Fruit fly (Drosophila melanogaster): Measurements from ENCODE around the gene CG33252.

CG33252 gene

dm6 chrX:16942735-16943514 lies 45.9 kb upstream of the CG33252 start, which contains the start of the genes CG13001 and RhoGAP15B (continued):
- TF ChIP-seq Pdp1 (GFP tag; optimal IDR thresholded peaks at IDR 0.05) (peak in 1 of 2 experiments; percentile 36), CG6854 (GFP tag; optimal IDR thresholded peaks at IDR 0.05) (no peak), CG14441 (GFP tag; IDR thresholded peaks at IDR 0.05) (peak; percentile 15; the same call in 1 of the 2 replicates), HLHmδ (GFP tag; optimal IDR thresholded peaks at IDR 0.05) (peak; percentile 21), CG12071 (GFP tag; optimal IDR thresholded peaks at IDR 0.05) (no peak), sug (tag; optimal IDR thresholded peaks at IDR 0.05) (no peak), pros (GFP tag; optimal IDR thresholded peaks at IDR 0.05) (no peak), aop (GFP tag; IDR thresholded peaks at IDR 0.05) (no peak), CG34376 (GFP tag; optimal IDR thresholded peaks at IDR 0.05) (no peak), Fer3 (tag; optimal IDR thresholded peaks at IDR 0.05) (no peak), gcm2 (GFP tag; optimal IDR thresholded peaks at IDR 0.05) (no peak), MESR4 (GFP tag; optimal IDR thresholded peaks at IDR 0.05) (peak; percentile 88), scrt (GFP tag; optimal IDR thresholded peaks at IDR 0.05) (no peak), CG4707 (GFP tag; optimal IDR thresholded peaks at IDR 0.05) (no peak), hb (GFP tag; IDR thresholded peaks at IDR 0.05; ENCODE audit: partially characterized antibody) (peak; percentile 61; the same call in 1 of the 3 replicates), H15 (GFP tag; IDR thresholded peaks at IDR 0.05) (no peak), CG31365 (tag; optimal IDR thresholded peaks at IDR 0.05) (no peak), CG7963 (GFP tag; IDR thresholded peaks at IDR 0.05; ENCODE audit: partially characterized antibody) (peak; percentile 61), sqz (GFP tag; optimal IDR thresholded peaks at IDR 0.05) (peak; percentile 48), CG34422 (GFP tag; IDR thresholded peaks at IDR 0.05) (peak; percentile 33; the same call in 1 of the 3 replicates), mld (GFP tag; IDR thresholded peaks at IDR 0.05; ENCODE audit: partially characterized antibody) (peak; percentile 43; the same call in 2 of the 3 replicates), Side (GFP tag; optimal IDR thresholded peaks at IDR 0.05) (no peak), cato (GFP tag; optimal IDR thresholded peaks at IDR 0.05; ENCODE audit: borderline replicate concordance) (no peak), CG32767 (GFP tag; IDR thresholded peaks at IDR 0.05) (peak; percentile 28; the same call in 1 of the 2 replicates), CG10654 (GFP tag; optimal IDR thresholded peaks at IDR 0.05) (no peak), CG14860 (GFP tag; IDR thresholded peaks at IDR 0.05; ENCODE audit: partially characterized antibody) (peak; percentile 55; the same call in 1 of the 3 replicates), ato (GFP tag; IDR thresholded peaks at IDR 0.05; ENCODE audit: partially characterized antibody) (peak; percentile 52), tna (GFP tag; IDR thresholded peaks at IDR 0.05; ENCODE audit: partially characterized antibody) (peak; percentile 53), Stat92E (GFP tag; optimal IDR thresholded peaks at IDR 0.05) (no peak), Mes4 (GFP tag; optimal IDR thresholded peaks at IDR 0.05) (no peak), CG6791 (GFP tag; IDR thresholded peaks at IDR 0.05; ENCODE audit: partially characterized antibody) (peak; percentile 83), Doc3 (GFP tag; IDR thresholded peaks at IDR 0.05; ENCODE audit: partially characterized antibody) (peak; percentile 58; the same call in 1 of the 3 replicates), pita (GFP tag; optimal IDR thresholded peaks at IDR 0.05) (no peak), Opbp (GFP tag; IDR thresholded peaks at IDR 0.05; ENCODE audit: partially characterized antibody) (peak; percentile 86), nmo (GFP tag; optimal IDR thresholded peaks at IDR 0.05) (peak; percentile 20), dm (GFP tag; optimal IDR thresholded peaks at IDR 0.05) (no peak), kah (GFP tag; optimal IDR thresholded peaks at IDR 0.05) (no peak), gem (tag; optimal IDR thresholded peaks at IDR 0.05) (peak; percentile 6), Mrtf (GFP tag; IDR thresholded peaks at IDR 0.05) (no peak), ro (GFP tag; IDR thresholded peaks at IDR 0.05) (no peak), Scr (GFP tag; IDR thresholded peaks at IDR 0.05; ENCODE audit: partially characterized antibody) (peak; percentile 81), CG6765 (GFP tag; optimal IDR thresholded peaks at IDR 0.05) (no peak), ind (GFP tag; optimal IDR thresholded peaks at IDR 0.05) (no peak), CG43689 (GFP tag; IDR thresholded peaks at IDR 0.05) (no peak), CG30020 (tag; optimal IDR thresholded peaks at IDR 0.05) (peak; percentile 39), pfk (GFP tag; optimal IDR thresholded peaks at IDR 0.05) (no peak), Sry-δ (GFP tag; optimal IDR thresholded peaks at IDR 0.05) (peak; percentile 56)

Measured in whole organism, embryonic.